Worm (Caenorhabditis elegans) whole organism, L3 larva: ENCODE measurements around the gene F46C5.4.

Experiments used
- R02D3.7 ChIP-seq: fragments of 150-350 bp; optimal IDR thresholded peaks from 2 replicates; lab custom pipeline; 2014; ENCODE audit warnings: missing biosample characterization, missing genetic modification characterization
- aly-2 ChIP-seq: fragments of 150-350 bp; optimal IDR thresholded peaks from 2 replicates; lab custom pipeline; 2014; ENCODE audit warnings: missing biosample characterization, missing genetic modification characterization
- ama-1 ChIP-seq: fragments of 150-350 bp; optimal IDR thresholded peaks from 2 replicates; lab custom pipeline; 2018
- ceh-16 ChIP-seq: sonication (generic microtip); optimal IDR thresholded peaks from 2 replicates; lab custom pipeline; 2017; ENCODE audit warnings: missing biosample characterization, missing genetic modification characterization
- ceh-28 ChIP-seq: fragments of 150-350 bp; optimal IDR thresholded peaks from 2 replicates; lab custom pipeline; 2014; ENCODE audit warnings: missing biosample characterization, missing genetic modification reagents, missing genetic modification characterization
- ceh-82 ChIP-seq: fragments of 150-350 bp; optimal IDR thresholded peaks from 2 replicates; lab custom pipeline; 2014; ENCODE audit warnings: missing biosample characterization, missing genetic modification characterization
- ceh-9 ChIP-seq: sonication (generic microtip); optimal IDR thresholded peaks from 2 replicates; lab custom pipeline; 2018; ENCODE audit warnings: missing biosample characterization, missing genetic modification characterization
- daf-12 ChIP-seq: fragments of 150-350 bp; optimal IDR thresholded peaks from 2 replicates; lab custom pipeline; 2014; ENCODE audit warnings: missing biosample characterization, missing genetic modification reagents, missing genetic modification characterization
- egl-27 ChIP-seq: sonication (generic microtip); optimal IDR thresholded peaks from 4 replicates; lab custom pipeline; 2017; ENCODE audit warnings: missing biosample characterization, missing genetic modification reagents, missing genetic modification characterization
- egl-5 ChIP-seq: fragments of 150-350 bp; optimal IDR thresholded peaks from 2 replicates; lab custom pipeline; 2017; ENCODE audit warnings: missing biosample characterization, missing genetic modification reagents, missing genetic modification characterization, inconsistent platforms
- elt-1 ChIP-seq: fragments of 150-350 bp; optimal IDR thresholded peaks from 2 replicates; lab custom pipeline; 2014; ENCODE audit warnings: missing biosample characterization, missing genetic modification characterization
- elt-3 ChIP-seq, 3 experiments: fragments of 150-350 bp in 1 of 3; sonication (generic microtip) in 2 of 3; optimal IDR thresholded peaks; 2 replicates in 2 of 3; 4 replicates in 1 of 3; lab custom pipeline; 2014 to 2017; ENCODE audit warnings: missing biosample characterization in 3 of 3, missing genetic modification characterization in 3 of 3
- eor-1 ChIP-seq, 2 experiments: fragments of 150-350 bp; optimal IDR thresholded peaks; 2 replicates each; lab custom pipeline; 2014 to 2018; ENCODE audit warnings: missing biosample characterization in 2 of 2, missing genetic modification characterization in 2 of 2
- fos-1 ChIP-seq: fragments of 150-350 bp; optimal IDR thresholded peaks from 2 replicates; lab custom pipeline; 2014; ENCODE audit warnings: missing biosample characterization, missing genetic modification characterization
- hmg-11 ChIP-seq: sonication (generic microtip); optimal IDR thresholded peaks from 2 replicates; lab custom pipeline; 2016; ENCODE audit warnings: missing genetic modification characterization, missing compliant biosample characterization
- jun-1 ChIP-seq: fragments of 150-350 bp; optimal IDR thresholded peaks from 2 replicates; lab custom pipeline; 2014; ENCODE audit warnings: missing biosample characterization, missing genetic modification reagents, missing genetic modification characterization
- lin-15B ChIP-seq: fragments of 150-350 bp; optimal IDR thresholded peaks from 2 replicates; lab custom pipeline; 2014; ENCODE audit warnings: missing biosample characterization, missing genetic modification characterization
- lsy-12 ChIP-seq: sonication (generic microtip); optimal IDR thresholded peaks from 2 replicates; lab custom pipeline; 2016; ENCODE audit warnings: mild to moderate bottlenecking, missing genetic modification characterization, missing compliant biosample characterization
- mdl-1 ChIP-seq: fragments of 150-350 bp; optimal IDR thresholded peaks from 2 replicates; lab custom pipeline; 2014; ENCODE audit warnings: missing biosample characterization, missing genetic modification characterization
- mml-1 ChIP-seq: fragments of 150-350 bp; sonication (generic microtip); optimal IDR thresholded peaks from 3 replicates; lab custom pipeline; 2014; ENCODE audit warnings: missing biosample characterization, missing genetic modification characterization
- nfya-1 ChIP-seq: sonication (generic microtip); optimal IDR thresholded peaks from 2 replicates; lab custom pipeline; 2017; ENCODE audit warnings: missing genetic modification characterization, mild to moderate bottlenecking, missing compliant biosample characterization, antibody characterized with exemption, moderate library complexity; ENCODE audit not compliant: insufficient read depth
- nhr-12 ChIP-seq: fragments of 150-350 bp; optimal IDR thresholded peaks from 2 replicates; lab custom pipeline; 2014; ENCODE audit warnings: missing biosample characterization, missing genetic modification characterization
- nhr-23 ChIP-seq: fragments of 150-350 bp; optimal IDR thresholded peaks from 2 replicates; lab custom pipeline; 2014; ENCODE audit warnings: missing biosample characterization, missing genetic modification reagents, missing genetic modification characterization
- nhr-25 ChIP-seq: sonication (generic microtip); optimal IDR thresholded peaks from 2 replicates; lab custom pipeline; 2017; ENCODE audit warnings: missing biosample characterization, missing genetic modification characterization
- nhr-28 ChIP-seq: fragments of 150-350 bp; optimal IDR thresholded peaks from 2 replicates; lab custom pipeline; 2014; ENCODE audit warnings: missing biosample characterization, missing genetic modification characterization
- nhr-43 ChIP-seq: sonication (generic microtip); optimal IDR thresholded peaks from 2 replicates; lab custom pipeline; 2016; ENCODE audit warnings: mild to moderate bottlenecking, missing genetic modification characterization, missing compliant biosample characterization; ENCODE audit not compliant: poor library complexity, severe bottlenecking
- nhr-76 ChIP-seq: fragments of 150-350 bp; sonication (generic microtip); optimal IDR thresholded peaks from 5 replicates; lab custom pipeline; 2014; ENCODE audit warnings: missing biosample characterization, missing genetic modification characterization
- nhr-77 ChIP-seq: fragments of 150-350 bp; optimal IDR thresholded peaks from 2 replicates; lab custom pipeline; 2014; ENCODE audit warnings: missing biosample characterization, missing genetic modification characterization
- pqm-1 ChIP-seq: fragments of 150-350 bp; optimal IDR thresholded peaks from 2 replicates; lab custom pipeline; 2017; ENCODE audit warnings: missing biosample characterization, missing genetic modification characterization, inconsistent platforms
- sea-2 ChIP-seq: fragments of 150-350 bp; sonication (generic microtip); optimal IDR thresholded peaks from 4 replicates; lab custom pipeline; 2014; ENCODE audit warnings: missing biosample characterization, missing genetic modification reagents, missing genetic modification characterization
- skn-1 ChIP-seq: fragments of 150-350 bp; optimal IDR thresholded peaks from 2 replicates; lab custom pipeline; 2014; ENCODE audit warnings: missing biosample characterization, missing genetic modification characterization
- snpc-4 ChIP-seq: fragments of 150-350 bp; optimal IDR thresholded peaks from 2 replicates; lab custom pipeline; 2014; ENCODE audit warnings: missing biosample characterization, missing genetic modification characterization
- unc-62 ChIP-seq: fragments of 150-350 bp; sonication (generic microtip); optimal IDR thresholded peaks from 4 replicates; lab custom pipeline; 2014; ENCODE audit warnings: missing biosample characterization, missing genetic modification reagents, missing genetic modification characterization
- ztf-11 ChIP-seq: fragments of 150-350 bp; optimal IDR thresholded peaks from 2 replicates; lab custom pipeline; 2014; ENCODE audit warnings: missing biosample characterization, missing genetic modification characterization
- ztf-4 ChIP-seq: fragments of 150-350 bp; optimal IDR thresholded peaks from 2 replicates; lab custom pipeline; 2014; ENCODE audit warnings: missing biosample characterization, missing genetic modification characterization

F46C5.4 gene

DNA sequence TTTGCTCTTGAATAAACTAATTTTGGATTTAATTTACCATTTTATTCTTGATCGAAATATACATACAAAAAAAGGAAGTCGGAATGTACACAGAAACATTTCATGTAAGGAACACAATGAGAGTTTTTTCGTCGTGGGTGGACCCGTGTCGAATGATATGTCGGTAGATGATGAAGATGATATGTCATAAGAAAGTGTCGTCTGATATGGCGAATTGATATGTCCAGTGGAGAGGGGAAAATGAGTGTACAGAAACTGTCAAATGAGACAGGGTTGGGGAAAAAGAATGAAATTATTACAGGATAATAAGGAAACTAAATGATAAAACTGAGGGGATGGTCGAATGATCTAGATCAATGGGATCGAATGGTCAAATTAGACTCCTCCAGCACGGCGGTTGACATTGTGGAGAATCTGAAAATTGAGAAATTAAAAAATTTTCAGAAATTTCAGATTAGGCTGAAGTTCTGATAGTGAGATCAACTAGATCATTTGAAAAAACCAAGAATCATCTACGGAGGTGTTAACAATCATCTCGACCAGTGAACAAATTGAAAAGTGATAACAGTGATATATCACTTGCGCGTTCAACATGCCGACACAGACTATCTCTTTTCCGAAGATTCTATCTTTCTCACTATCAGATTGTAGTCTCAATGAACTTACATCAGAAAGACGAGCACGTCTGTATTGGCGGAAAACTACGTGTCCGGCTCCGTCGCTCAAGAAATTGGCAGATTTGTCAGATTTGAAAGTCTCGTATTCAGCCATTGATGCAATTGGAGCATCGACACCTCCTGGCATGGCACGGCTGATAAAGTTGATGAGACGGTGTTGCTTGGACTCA is 15.5 kb upstream of the F46C5.4 start:
- TF ChIP-seq nhr-77 (tag; lab: Kevin White, UChicago): no peak
- TF ChIP-seq elt-3 (tag; optimal IDR thresholded peaks at IDR 0.05; lab: Kevin White, UChicago): peak in 1 of 3 experiments; percentile 71
- peak; percentile 31 for TF ChIP-seq ceh-16 (tag; lab: Kevin White, UChicago)
- peak; percentile 14 for TF ChIP-seq unc-62
- TF ChIP-seq lin-15B (tag; lab: Kevin White, UChicago): no peak
- peak; percentile 40 for TF ChIP-seq jun-1 (tag; lab: Kevin White, UChicago)
- peak; percentile 99 for TF ChIP-seq ama-1 (lab: Kevin White, UChicago)
- TF ChIP-seq nhr-76 (tag; lab: Kevin White, UChicago): no peak
- TF ChIP-seq nhr-43 (tag; lab: Kevin White, UChicago): peak; percentile 84
- TF ChIP-seq nhr-25 (tag; lab: Kevin White, UChicago): peak; percentile 63
- no peak for TF ChIP-seq mml-1 (tag; lab: Kevin White, UChicago)
- peak; percentile 25 for TF ChIP-seq nhr-23 (tag; lab: Kevin White, UChicago)
- peak; percentile 57 for TF ChIP-seq ztf-4 (tag; lab: Kevin White, UChicago)
- peak; percentile 25 for TF ChIP-seq lsy-12

DNA sequence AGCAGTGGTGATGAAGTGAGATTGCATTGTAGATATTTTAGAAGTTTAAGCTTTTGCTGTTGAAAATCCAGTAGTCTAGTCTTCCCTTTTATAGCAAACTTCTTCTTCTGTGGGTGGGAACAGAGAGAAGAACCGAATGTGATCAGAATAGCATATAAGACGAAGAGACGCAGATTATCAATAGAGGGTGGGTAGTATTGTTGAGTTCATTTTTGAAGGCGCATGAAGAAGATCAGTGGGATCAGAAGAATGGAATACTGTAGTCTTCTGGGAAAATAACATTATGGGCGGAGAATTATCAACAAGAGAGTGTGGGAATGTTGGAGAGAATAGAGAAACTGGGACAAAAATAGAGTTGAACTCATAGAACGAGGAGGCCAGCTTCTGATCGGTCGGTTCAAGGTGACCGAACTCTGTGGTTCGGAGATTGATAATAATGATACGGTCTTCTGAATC is 14.7 kb upstream of the F46C5.4 start, which contains the start of gene F46C5.1:
TSS of gene F46C5.1 (minus strand) at position 51 of the 456 bp plus-strand sequence.
- TF ChIP-seq pqm-1 (tag; lab: Kevin White, UChicago) (no peak), fos-1 (tag; lab: Kevin White, UChicago) (no peak), nfya-1 (tag; lab: Kevin White, UChicago) (peak; percentile 16), ztf-4 (tag; lab: Kevin White, UChicago) (no peak), daf-12 (no peak), ceh-9 (tag; lab: Kevin White, UChicago) (no peak), nhr-23 (tag; lab: Kevin White, UChicago) (no peak), nhr-76 (tag; lab: Kevin White, UChicago) (no peak), nhr-43 (tag; lab: Kevin White, UChicago) (peak; percentile 48), unc-62 (no peak), nhr-25 (tag; lab: Kevin White, UChicago) (no peak), ztf-11 (tag; lab: Kevin White, UChicago) (no peak), nhr-28 (no peak)

DNA sequence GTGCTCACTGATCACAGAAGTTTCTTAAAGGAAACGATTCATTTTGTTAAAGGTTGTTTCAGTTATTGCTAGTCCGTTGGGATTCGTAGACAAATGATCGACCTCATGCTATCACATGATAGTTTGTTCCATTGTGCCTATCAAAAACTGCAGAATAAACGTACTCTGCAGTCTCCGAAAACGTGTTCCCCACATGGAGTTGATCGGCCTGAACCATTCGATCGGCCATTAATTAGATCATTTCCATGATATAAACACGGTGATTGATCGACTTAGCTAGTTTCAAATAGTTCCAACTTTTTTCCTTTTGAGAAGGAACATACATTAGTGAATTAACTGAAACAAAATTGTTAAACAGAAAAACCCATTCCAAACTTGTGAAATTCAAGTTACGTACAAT is 13.2 kb upstream of the F46C5.4 start:
- TF ChIP-seq nhr-25 (tag; lab: Kevin White, UChicago) (peak; percentile 63), elt-1 (no peak), snpc-4 (tag; lab: Kevin White, UChicago) (no peak), sea-2 (no peak), egl-5 (tag; lab: Kevin White, UChicago) (no peak), nhr-23 (tag; lab: Kevin White, UChicago) (peak; percentile 77), pqm-1 (tag; lab: Kevin White, UChicago) (peak; percentile 13), nhr-43 (tag; lab: Kevin White, UChicago) (peak; percentile 99), jun-1 (tag; lab: Kevin White, UChicago) (peak; percentile 38), mdl-1 (tag; lab: Kevin White, UChicago) (peak; percentile 45), eor-1 (tag; optimal IDR thresholded peaks at IDR 0.05; lab: Kevin White, UChicago) (no peak)

DNA sequence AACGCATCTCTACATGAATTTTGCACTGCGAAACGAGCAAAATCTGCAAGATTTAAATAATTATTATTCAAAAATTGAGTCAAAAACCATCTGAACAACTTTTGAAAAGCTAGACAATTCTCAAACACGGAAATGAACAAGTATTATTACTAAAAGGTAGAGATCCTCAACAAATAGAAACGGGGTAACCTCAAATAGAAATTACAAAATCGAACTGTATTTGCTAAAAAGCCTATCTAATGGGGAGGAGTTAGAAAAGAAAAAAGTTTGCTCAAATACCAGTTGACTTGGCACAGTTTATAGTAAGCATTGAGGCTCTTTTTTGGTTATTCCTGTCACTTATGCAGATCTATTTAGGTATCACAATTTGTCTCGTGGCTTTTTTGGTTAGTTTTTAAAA is 10.1 kb upstream of the F46C5.4 start, which contains the start of gene nas-25:
TSS of gene nas-25 (plus strand) at position 301 of the 400 bp plus-strand sequence.
- no peak for TF ChIP-seq unc-62
- TF ChIP-seq R02D3.7: no peak
- TF ChIP-seq ceh-9 (tag; lab: Kevin White, UChicago): no peak
- TF ChIP-seq ama-1 (lab: Kevin White, UChicago): no peak
- no peak for TF ChIP-seq hmg-11 (tag; lab: Kevin White, UChicago)
- TF ChIP-seq nhr-23 (tag; lab: Kevin White, UChicago): no peak
- TF ChIP-seq egl-27: no peak
- TF ChIP-seq skn-1: no peak
- TF ChIP-seq snpc-4 (tag; lab: Kevin White, UChicago): no peak
- TF ChIP-seq ceh-16 (tag; lab: Kevin White, UChicago): no peak
- TF ChIP-seq sea-2: no peak
- no peak for TF ChIP-seq nhr-25 (tag; lab: Kevin White, UChicago)
- TF ChIP-seq nhr-12 (tag; lab: Kevin White, UChicago): no peak
- no peak for TF ChIP-seq ztf-11 (tag; lab: Kevin White, UChicago)
- TF ChIP-seq ceh-82: no peak
- no peak for TF ChIP-seq elt-1
- TF ChIP-seq aly-2 (tag; lab: Kevin White, UChicago): no peak
- no peak for TF ChIP-seq ceh-28
- TF ChIP-seq, all 47 proteins: peak for 0
